Worm (Caenorhabditis elegans) whole organism, L3 larva: ENCODE results near the gene C34F11.2.

Experiments
- R02D3.7 ChIP-seq: fragments of 150-350 bp; optimal IDR thresholded peaks from 2 replicates; lab custom pipeline; 2014; ENCODE audit warnings: missing biosample characterization, missing genetic modification characterization
- ZK546.5 ChIP-seq: sonication (generic microtip); optimal IDR thresholded peaks from 2 replicates; lab custom pipeline; 2017; ENCODE audit warnings: missing biosample characterization, missing genetic modification characterization
- aly-2 ChIP-seq: fragments of 150-350 bp; optimal IDR thresholded peaks from 2 replicates; lab custom pipeline; 2014; ENCODE audit warnings: missing biosample characterization, missing genetic modification characterization
- ama-1 ChIP-seq: fragments of 150-350 bp; optimal IDR thresholded peaks from 2 replicates; lab custom pipeline; 2018
- ceh-16 ChIP-seq: sonication (generic microtip); optimal IDR thresholded peaks from 2 replicates; lab custom pipeline; 2017; ENCODE audit warnings: missing biosample characterization, missing genetic modification characterization
- ceh-28 ChIP-seq: fragments of 150-350 bp; optimal IDR thresholded peaks from 2 replicates; lab custom pipeline; 2014; ENCODE audit warnings: missing biosample characterization, missing genetic modification reagents, missing genetic modification characterization
- ceh-82 ChIP-seq: fragments of 150-350 bp; optimal IDR thresholded peaks from 2 replicates; lab custom pipeline; 2014; ENCODE audit warnings: missing biosample characterization, missing genetic modification characterization
- egl-27 ChIP-seq: sonication (generic microtip); optimal IDR thresholded peaks from 4 replicates; lab custom pipeline; 2017; ENCODE audit warnings: missing biosample characterization, missing genetic modification reagents, missing genetic modification characterization
- egl-5 ChIP-seq: fragments of 150-350 bp; optimal IDR thresholded peaks from 2 replicates; lab custom pipeline; 2017; ENCODE audit warnings: missing biosample characterization, missing genetic modification reagents, missing genetic modification characterization, inconsistent platforms
- elt-1 ChIP-seq: fragments of 150-350 bp; optimal IDR thresholded peaks from 2 replicates; lab custom pipeline; 2014; ENCODE audit warnings: missing biosample characterization, missing genetic modification characterization
- elt-2 ChIP-seq: sonication (generic microtip); optimal IDR thresholded peaks from 2 replicates; lab custom pipeline; 2016; ENCODE audit warnings: missing genetic modification reagents, mild to moderate bottlenecking, missing genetic modification characterization, missing compliant biosample characterization
- elt-3 ChIP-seq, 3 experiments: fragments of 150-350 bp in 1 of 3; sonication (generic microtip) in 2 of 3; optimal IDR thresholded peaks; 2 replicates in 2 of 3; 4 replicates in 1 of 3; lab custom pipeline; 2014 to 2017; ENCODE audit warnings: missing biosample characterization in 3 of 3, missing genetic modification characterization in 3 of 3
- eor-1 ChIP-seq, 2 experiments: fragments of 150-350 bp; optimal IDR thresholded peaks; 2 replicates each; lab custom pipeline; 2014 to 2018; ENCODE audit warnings: missing biosample characterization in 2 of 2, missing genetic modification characterization in 2 of 2
- fkh-10 ChIP-seq: sonication (generic microtip); optimal IDR thresholded peaks from 2 replicates; lab custom pipeline; 2017; ENCODE audit warnings: missing biosample characterization, missing genetic modification reagents, missing genetic modification characterization
- fkh-2 ChIP-seq: fragments of 150-350 bp; optimal IDR thresholded peaks from 2 replicates; lab custom pipeline; 2014; ENCODE audit warnings: missing biosample characterization, missing genetic modification reagents, missing genetic modification characterization
- fos-1 ChIP-seq: fragments of 150-350 bp; optimal IDR thresholded peaks from 2 replicates; lab custom pipeline; 2014; ENCODE audit warnings: missing biosample characterization, missing genetic modification characterization
- hmg-11 ChIP-seq: sonication (generic microtip); optimal IDR thresholded peaks from 2 replicates; lab custom pipeline; 2016; ENCODE audit warnings: missing genetic modification characterization, missing compliant biosample characterization
- jun-1 ChIP-seq: fragments of 150-350 bp; optimal IDR thresholded peaks from 2 replicates; lab custom pipeline; 2014; ENCODE audit warnings: missing biosample characterization, missing genetic modification reagents, missing genetic modification characterization
- lin-15B ChIP-seq: fragments of 150-350 bp; optimal IDR thresholded peaks from 2 replicates; lab custom pipeline; 2014; ENCODE audit warnings: missing biosample characterization, missing genetic modification characterization
- lin-39 ChIP-seq: fragments of 150-350 bp; optimal IDR thresholded peaks from 2 replicates; lab custom pipeline; 2018; ENCODE audit warnings: missing biosample characterization, missing genetic modification reagents, missing genetic modification characterization
- lsy-12 ChIP-seq: sonication (generic microtip); optimal IDR thresholded peaks from 2 replicates; lab custom pipeline; 2016; ENCODE audit warnings: mild to moderate bottlenecking, missing genetic modification characterization, missing compliant biosample characterization
- mdl-1 ChIP-seq: fragments of 150-350 bp; optimal IDR thresholded peaks from 2 replicates; lab custom pipeline; 2014; ENCODE audit warnings: missing biosample characterization, missing genetic modification characterization
- mml-1 ChIP-seq: fragments of 150-350 bp; sonication (generic microtip); optimal IDR thresholded peaks from 3 replicates; lab custom pipeline; 2014; ENCODE audit warnings: missing biosample characterization, missing genetic modification characterization
- nfya-1 ChIP-seq: sonication (generic microtip); optimal IDR thresholded peaks from 2 replicates; lab custom pipeline; 2017; ENCODE audit warnings: missing genetic modification characterization, mild to moderate bottlenecking, missing compliant biosample characterization, antibody characterized with exemption, moderate library complexity; ENCODE audit not compliant: insufficient read depth
- nhr-11 ChIP-seq: fragments of 150-350 bp; optimal IDR thresholded peaks from 2 replicates; lab custom pipeline; 2014; ENCODE audit warnings: missing biosample characterization, missing genetic modification characterization
- nhr-12 ChIP-seq: fragments of 150-350 bp; optimal IDR thresholded peaks from 2 replicates; lab custom pipeline; 2014; ENCODE audit warnings: missing biosample characterization, missing genetic modification characterization
- nhr-23 ChIP-seq: fragments of 150-350 bp; optimal IDR thresholded peaks from 2 replicates; lab custom pipeline; 2014; ENCODE audit warnings: missing biosample characterization, missing genetic modification reagents, missing genetic modification characterization
- nhr-237 ChIP-seq: fragments of 150-350 bp; optimal IDR thresholded peaks from 2 replicates; lab custom pipeline; 2014; ENCODE audit warnings: missing biosample characterization, missing genetic modification characterization
- nhr-25 ChIP-seq: sonication (generic microtip); optimal IDR thresholded peaks from 2 replicates; lab custom pipeline; 2017; ENCODE audit warnings: missing biosample characterization, missing genetic modification characterization
- nhr-28 ChIP-seq: fragments of 150-350 bp; optimal IDR thresholded peaks from 2 replicates; lab custom pipeline; 2014; ENCODE audit warnings: missing biosample characterization, missing genetic modification characterization
- nhr-43 ChIP-seq: sonication (generic microtip); optimal IDR thresholded peaks from 2 replicates; lab custom pipeline; 2016; ENCODE audit warnings: mild to moderate bottlenecking, missing genetic modification characterization, missing compliant biosample characterization; ENCODE audit not compliant: poor library complexity, severe bottlenecking
- nhr-67 ChIP-seq: fragments of 150-350 bp; optimal IDR thresholded peaks from 2 replicates; lab custom pipeline; 2014; ENCODE audit warnings: missing biosample characterization, missing genetic modification characterization
- nhr-77 ChIP-seq: fragments of 150-350 bp; optimal IDR thresholded peaks from 2 replicates; lab custom pipeline; 2014; ENCODE audit warnings: missing biosample characterization, missing genetic modification characterization
- pha-4 ChIP-seq: fragments of 150-350 bp; optimal IDR thresholded peaks from 2 replicates; lab custom pipeline; 2014; ENCODE audit warnings: missing biosample characterization, missing genetic modification reagents, missing genetic modification characterization
- pqm-1 ChIP-seq: fragments of 150-350 bp; optimal IDR thresholded peaks from 2 replicates; lab custom pipeline; 2017; ENCODE audit warnings: missing biosample characterization, missing genetic modification characterization, inconsistent platforms
- sea-2 ChIP-seq: fragments of 150-350 bp; sonication (generic microtip); optimal IDR thresholded peaks from 4 replicates; lab custom pipeline; 2014; ENCODE audit warnings: missing biosample characterization, missing genetic modification reagents, missing genetic modification characterization
- skn-1 ChIP-seq: fragments of 150-350 bp; optimal IDR thresholded peaks from 2 replicates; lab custom pipeline; 2014; ENCODE audit warnings: missing biosample characterization, missing genetic modification characterization
- snpc-4 ChIP-seq: fragments of 150-350 bp; optimal IDR thresholded peaks from 2 replicates; lab custom pipeline; 2014; ENCODE audit warnings: missing biosample characterization, missing genetic modification characterization
- tbx-2 ChIP-seq: sonication (generic microtip); optimal IDR thresholded peaks from 2 replicates; lab custom pipeline; 2016; ENCODE audit warnings: mild to moderate bottlenecking, missing genetic modification characterization, missing compliant biosample characterization
- unc-39 ChIP-seq: sonication (generic microtip); optimal IDR thresholded peaks from 4 replicates; lab custom pipeline; 2017; ENCODE audit warnings: missing biosample characterization, missing genetic modification characterization
- unc-62 ChIP-seq: fragments of 150-350 bp; sonication (generic microtip); optimal IDR thresholded peaks from 4 replicates; lab custom pipeline; 2014; ENCODE audit warnings: missing biosample characterization, missing genetic modification reagents, missing genetic modification characterization
- zag-1 ChIP-seq: fragments of 150-350 bp; optimal IDR thresholded peaks from 2 replicates; lab custom pipeline; 2014; ENCODE audit warnings: missing biosample characterization, missing genetic modification characterization
- ztf-11 ChIP-seq: fragments of 150-350 bp; optimal IDR thresholded peaks from 2 replicates; lab custom pipeline; 2014; ENCODE audit warnings: missing biosample characterization, missing genetic modification characterization
- ztf-4 ChIP-seq: fragments of 150-350 bp; optimal IDR thresholded peaks from 2 replicates; lab custom pipeline; 2014; ENCODE audit warnings: missing biosample characterization, missing genetic modification characterization

The C34F11.2 gene

DNA sequence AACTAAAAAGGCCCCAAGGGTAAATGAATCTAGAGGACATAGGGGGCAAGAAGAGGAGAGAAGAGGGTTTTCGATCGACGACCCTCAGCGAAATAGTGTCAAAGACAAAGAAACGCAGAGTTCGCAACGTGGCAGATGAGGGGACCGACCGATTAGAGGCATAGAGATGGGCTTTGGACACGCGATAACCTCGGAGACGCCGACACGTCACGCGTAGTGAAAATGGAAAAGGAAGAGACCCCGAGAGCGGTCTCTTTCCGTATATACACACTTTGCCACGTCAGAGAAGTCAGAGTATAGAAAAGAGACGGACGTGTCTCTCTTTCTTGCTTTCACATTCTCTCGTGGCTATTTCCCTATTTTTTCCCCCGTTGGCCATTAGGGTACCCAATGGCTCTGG, 30.6 kb upstream of the C34F11.2 start (continued):
- no peak for TF ChIP-seq eor-1 (tag; optimal IDR thresholded peaks at IDR 0.05; lab: Kevin White, UChicago)
- TF ChIP-seq elt-1 (tag; lab: Kevin White, UChicago), result peak; percentile 52
- no peak for TF ChIP-seq ceh-16 (tag; lab: Kevin White, UChicago)
- peak; percentile 59 for TF ChIP-seq jun-1
- no peak for TF ChIP-seq R02D3.7
- TF ChIP-seq aly-2 (tag; lab: Kevin White, UChicago), result no peak
- peak; percentile 28 for TF ChIP-seq pha-4 (tag; lab: Kevin White, UChicago)
- peak; percentile 49 for TF ChIP-seq nhr-23
- TF ChIP-seq elt-2 (tag; lab: Kevin White, UChicago), result peak; percentile 61
- no peak for TF ChIP-seq sea-2 (GFP tag; lab: Kevin White, UChicago)
- peak; percentile 46 for TF ChIP-seq ztf-4 (tag; lab: Kevin White, UChicago)
- TF ChIP-seq lin-39 (tag; lab: Kevin White, UChicago), result peak; percentile 71
- TF ChIP-seq nfya-1 (tag; lab: Kevin White, UChicago), result peak; percentile 73
- no peak for TF ChIP-seq fkh-2 (tag; lab: Kevin White, UChicago)
- TF ChIP-seq lin-15B (tag; lab: Kevin White, UChicago), result peak; percentile 37
- no peak for TF ChIP-seq unc-39 (tag; lab: Kevin White, UChicago)
- no peak for TF ChIP-seq zag-1 (tag; lab: Kevin White, UChicago)
- TF ChIP-seq fos-1, result no peak
- no peak for TF ChIP-seq nhr-28 (tag; lab: Kevin White, UChicago)
- TF ChIP-seq mml-1 (tag; lab: Kevin White, UChicago), result no peak
- TF ChIP-seq ceh-82 (tag; lab: Kevin White, UChicago), result no peak
- no peak for TF ChIP-seq nhr-11 (tag; lab: Kevin White, UChicago)
- no peak for TF ChIP-seq ztf-11 (tag; lab: Kevin White, UChicago)
- TF ChIP-seq nhr-43 (tag; lab: Kevin White, UChicago), result peak; percentile 63
- TF ChIP-seq ama-1 (lab: Kevin White, UChicago), result no peak
- TF ChIP-seq, all 47 proteins: peak for 21

- TF ChIP-seq ceh-82 (tag; lab: Kevin White, UChicago), result no peak
- TF ChIP-seq hmg-11 (tag; lab: Kevin White, UChicago), result peak; percentile 44
- TF ChIP-seq pqm-1 (tag; lab: Kevin White, UChicago), result peak; percentile 89
- no peak for TF ChIP-seq nhr-12
- no peak for TF ChIP-seq nhr-77 (tag; lab: Kevin White, UChicago)
- no peak for TF ChIP-seq tbx-2
- TF ChIP-seq lin-39 (tag; lab: Kevin White, UChicago), result peak; percentile 30
- TF ChIP-seq lsy-12 (tag; lab: Kevin White, UChicago), result no peak
- no peak for TF ChIP-seq aly-2 (tag; lab: Kevin White, UChicago)
- no peak for TF ChIP-seq ztf-11 (tag; lab: Kevin White, UChicago)
- peak; percentile 11 for TF ChIP-seq ceh-28 (tag; lab: Kevin White, UChicago)
- TF ChIP-seq skn-1 (tag; lab: Kevin White, UChicago), result peak; percentile 75
- TF ChIP-seq nhr-237 (tag; lab: Kevin White, UChicago), result no peak
- no peak for TF ChIP-seq ceh-16 (tag; lab: Kevin White, UChicago)
- peak; percentile 68 for TF ChIP-seq nhr-43 (tag; lab: Kevin White, UChicago)
- TF ChIP-seq pha-4 (tag; lab: Kevin White, UChicago), result peak; percentile 48
- peak; percentile 15 for TF ChIP-seq elt-1 (tag; lab: Kevin White, UChicago)
- peak; percentile 99 for TF ChIP-seq elt-2 (tag; lab: Kevin White, UChicago)
- TF ChIP-seq ama-1 (lab: Kevin White, UChicago), result peak; percentile 39
- TF ChIP-seq ZK546.5 (tag; lab: Kevin White, UChicago), result no peak
- TF ChIP-seq fkh-10 (GFP tag; lab: Kevin White, UChicago), result no peak
- TF ChIP-seq jun-1, result peak; percentile 30
- no peak for TF ChIP-seq egl-5 (tag; lab: Kevin White, UChicago)
- TF ChIP-seq fkh-2 (tag; lab: Kevin White, UChicago), result no peak
- no peak for TF ChIP-seq mml-1 (tag; lab: Kevin White, UChicago)
- no peak for TF ChIP-seq lin-15B (tag; lab: Kevin White, UChicago)
- TF ChIP-seq snpc-4, result peak; percentile 20
- TF ChIP-seq nhr-28 (tag; lab: Kevin White, UChicago), result no peak
- peak; percentile 71 for TF ChIP-seq nfya-1 (tag; lab: Kevin White, UChicago)
- no peak for TF ChIP-seq ztf-4 (tag; lab: Kevin White, UChicago)
- TF ChIP-seq nhr-23, result peak; percentile 18
- TF ChIP-seq nhr-25 (tag; lab: Kevin White, UChicago), result peak; percentile 51
- TF ChIP-seq zag-1 (tag; lab: Kevin White, UChicago), result no peak
- TF ChIP-seq egl-27 (tag; lab: Kevin White, UChicago), result no peak
- TF ChIP-seq elt-3 (tag; optimal IDR thresholded peaks at IDR 0.05; lab: Kevin White, UChicago), result no peak
- no peak for TF ChIP-seq nhr-11 (tag; lab: Kevin White, UChicago)
- no peak for TF ChIP-seq nhr-67 (tag; lab: Kevin White, UChicago)
- TF ChIP-seq mdl-1 (tag; lab: Kevin White, UChicago), result no peak
- TF ChIP-seq unc-62 (GFP tag; lab: Kevin White, UChicago), result no peak
- no peak for TF ChIP-seq sea-2 (GFP tag; lab: Kevin White, UChicago)
Measured at ce11 chrII:5182451-5182850, 29.6 kb upstream of the C34F11.2 start.
